Worm (Caenorhabditis elegans) whole organism, L3 larva: Measurements from ENCODE around the gene C25G4.7.

Experiments
- R02D3.7 ChIP-seq: fragments of 150-350 bp; optimal IDR thresholded peaks from 2 replicates; lab custom pipeline; 2014; ENCODE audit warnings: missing biosample characterization, missing genetic modification characterization
- ZK546.5 ChIP-seq: sonication (generic microtip); optimal IDR thresholded peaks from 2 replicates; lab custom pipeline; 2017; ENCODE audit warnings: missing biosample characterization, missing genetic modification characterization
- ama-1 ChIP-seq: fragments of 150-350 bp; optimal IDR thresholded peaks from 2 replicates; lab custom pipeline; 2018
- ceh-16 ChIP-seq: sonication (generic microtip); optimal IDR thresholded peaks from 2 replicates; lab custom pipeline; 2017; ENCODE audit warnings: missing biosample characterization, missing genetic modification characterization
- ceh-28 ChIP-seq: fragments of 150-350 bp; optimal IDR thresholded peaks from 2 replicates; lab custom pipeline; 2014; ENCODE audit warnings: missing biosample characterization, missing genetic modification reagents, missing genetic modification characterization
- ceh-9 ChIP-seq: sonication (generic microtip); optimal IDR thresholded peaks from 2 replicates; lab custom pipeline; 2018; ENCODE audit warnings: missing biosample characterization, missing genetic modification characterization
- daf-12 ChIP-seq: fragments of 150-350 bp; optimal IDR thresholded peaks from 2 replicates; lab custom pipeline; 2014; ENCODE audit warnings: missing biosample characterization, missing genetic modification reagents, missing genetic modification characterization
- egl-5 ChIP-seq: fragments of 150-350 bp; optimal IDR thresholded peaks from 2 replicates; lab custom pipeline; 2017; ENCODE audit warnings: missing biosample characterization, missing genetic modification reagents, missing genetic modification characterization, inconsistent platforms
- elt-1 ChIP-seq: fragments of 150-350 bp; optimal IDR thresholded peaks from 2 replicates; lab custom pipeline; 2014; ENCODE audit warnings: missing biosample characterization, missing genetic modification characterization
- elt-2 ChIP-seq: sonication (generic microtip); optimal IDR thresholded peaks from 2 replicates; lab custom pipeline; 2016; ENCODE audit warnings: missing genetic modification reagents, mild to moderate bottlenecking, missing genetic modification characterization, missing compliant biosample characterization
- elt-3 ChIP-seq, 3 experiments: fragments of 150-350 bp in 1 of 3; sonication (generic microtip) in 2 of 3; optimal IDR thresholded peaks; 2 replicates in 2 of 3; 4 replicates in 1 of 3; lab custom pipeline; 2014 to 2017; ENCODE audit warnings: missing biosample characterization in 3 of 3, missing genetic modification characterization in 3 of 3
- eor-1 ChIP-seq, 2 experiments: fragments of 150-350 bp; optimal IDR thresholded peaks; 2 replicates each; lab custom pipeline; 2014 to 2018; ENCODE audit warnings: missing biosample characterization in 2 of 2, missing genetic modification characterization in 2 of 2
- hmg-11 ChIP-seq: sonication (generic microtip); optimal IDR thresholded peaks from 2 replicates; lab custom pipeline; 2016; ENCODE audit warnings: missing genetic modification characterization, missing compliant biosample characterization
- jun-1 ChIP-seq: fragments of 150-350 bp; optimal IDR thresholded peaks from 2 replicates; lab custom pipeline; 2014; ENCODE audit warnings: missing biosample characterization, missing genetic modification reagents, missing genetic modification characterization
- lin-15B ChIP-seq: fragments of 150-350 bp; optimal IDR thresholded peaks from 2 replicates; lab custom pipeline; 2014; ENCODE audit warnings: missing biosample characterization, missing genetic modification characterization
- lin-39 ChIP-seq: fragments of 150-350 bp; optimal IDR thresholded peaks from 2 replicates; lab custom pipeline; 2018; ENCODE audit warnings: missing biosample characterization, missing genetic modification reagents, missing genetic modification characterization
- lsy-12 ChIP-seq: sonication (generic microtip); optimal IDR thresholded peaks from 2 replicates; lab custom pipeline; 2016; ENCODE audit warnings: mild to moderate bottlenecking, missing genetic modification characterization, missing compliant biosample characterization
- mdl-1 ChIP-seq: fragments of 150-350 bp; optimal IDR thresholded peaks from 2 replicates; lab custom pipeline; 2014; ENCODE audit warnings: missing biosample characterization, missing genetic modification characterization
- mml-1 ChIP-seq: fragments of 150-350 bp; sonication (generic microtip); optimal IDR thresholded peaks from 3 replicates; lab custom pipeline; 2014; ENCODE audit warnings: missing biosample characterization, missing genetic modification characterization
- nfya-1 ChIP-seq: sonication (generic microtip); optimal IDR thresholded peaks from 2 replicates; lab custom pipeline; 2017; ENCODE audit warnings: missing genetic modification characterization, mild to moderate bottlenecking, missing compliant biosample characterization, antibody characterized with exemption, moderate library complexity; ENCODE audit not compliant: insufficient read depth
- nhr-12 ChIP-seq: fragments of 150-350 bp; optimal IDR thresholded peaks from 2 replicates; lab custom pipeline; 2014; ENCODE audit warnings: missing biosample characterization, missing genetic modification characterization
- nhr-23 ChIP-seq: fragments of 150-350 bp; optimal IDR thresholded peaks from 2 replicates; lab custom pipeline; 2014; ENCODE audit warnings: missing biosample characterization, missing genetic modification reagents, missing genetic modification characterization
- nhr-25 ChIP-seq: sonication (generic microtip); optimal IDR thresholded peaks from 2 replicates; lab custom pipeline; 2017; ENCODE audit warnings: missing biosample characterization, missing genetic modification characterization
- nhr-43 ChIP-seq: sonication (generic microtip); optimal IDR thresholded peaks from 2 replicates; lab custom pipeline; 2016; ENCODE audit warnings: mild to moderate bottlenecking, missing genetic modification characterization, missing compliant biosample characterization; ENCODE audit not compliant: poor library complexity, severe bottlenecking
- nhr-76 ChIP-seq: fragments of 150-350 bp; sonication (generic microtip); optimal IDR thresholded peaks from 5 replicates; lab custom pipeline; 2014; ENCODE audit warnings: missing biosample characterization, missing genetic modification characterization
- nhr-77 ChIP-seq: fragments of 150-350 bp; optimal IDR thresholded peaks from 2 replicates; lab custom pipeline; 2014; ENCODE audit warnings: missing biosample characterization, missing genetic modification characterization
- pqm-1 ChIP-seq: fragments of 150-350 bp; optimal IDR thresholded peaks from 2 replicates; lab custom pipeline; 2017; ENCODE audit warnings: missing biosample characterization, missing genetic modification characterization, inconsistent platforms
- sea-2 ChIP-seq: fragments of 150-350 bp; sonication (generic microtip); optimal IDR thresholded peaks from 4 replicates; lab custom pipeline; 2014; ENCODE audit warnings: missing biosample characterization, missing genetic modification reagents, missing genetic modification characterization
- snpc-4 ChIP-seq: fragments of 150-350 bp; optimal IDR thresholded peaks from 2 replicates; lab custom pipeline; 2014; ENCODE audit warnings: missing biosample characterization, missing genetic modification characterization
- unc-39 ChIP-seq: sonication (generic microtip); optimal IDR thresholded peaks from 4 replicates; lab custom pipeline; 2017; ENCODE audit warnings: missing biosample characterization, missing genetic modification characterization
- unc-62 ChIP-seq: fragments of 150-350 bp; sonication (generic microtip); optimal IDR thresholded peaks from 4 replicates; lab custom pipeline; 2014; ENCODE audit warnings: missing biosample characterization, missing genetic modification reagents, missing genetic modification characterization
- ztf-11 ChIP-seq: fragments of 150-350 bp; optimal IDR thresholded peaks from 2 replicates; lab custom pipeline; 2014; ENCODE audit warnings: missing biosample characterization, missing genetic modification characterization
- ztf-4 ChIP-seq: fragments of 150-350 bp; optimal IDR thresholded peaks from 2 replicates; lab custom pipeline; 2014; ENCODE audit warnings: missing biosample characterization, missing genetic modification characterization

The C25G4.7 gene

ce11 chrIV:12441715-12442114 is 15.0 kb upstream of the C25G4.7 start, which contains the start of gene C25G4.17:
Gene C25G4.17, plus strand, starts transcription at chrIV:12442015.
- TF ChIP-seq pqm-1 (tag; lab: Kevin White, UChicago) = no peak
- TF ChIP-seq snpc-4 (tag; lab: Kevin White, UChicago) = no peak
- no peak for TF ChIP-seq jun-1 (tag; lab: Kevin White, UChicago)
- no peak for TF ChIP-seq nhr-25
- TF ChIP-seq unc-62 (GFP tag; lab: Kevin White, UChicago) = no peak
- TF ChIP-seq ceh-16 (tag; lab: Kevin White, UChicago) = no peak
- no peak for TF ChIP-seq eor-1 (tag; optimal IDR thresholded peaks at IDR 0.05; lab: Kevin White, UChicago)
- TF ChIP-seq elt-2 = no peak
- no peak for TF ChIP-seq nhr-77 (tag; lab: Kevin White, UChicago)
- no peak for TF ChIP-seq mml-1
- TF ChIP-seq ama-1 (lab: Kevin White, UChicago) = no peak
- no peak for TF ChIP-seq lsy-12 (tag; lab: Kevin White, UChicago)
- no peak for TF ChIP-seq ceh-28 (tag; lab: Kevin White, UChicago)
- no peak for TF ChIP-seq ztf-11 (tag; lab: Kevin White, UChicago)

- no peak for TF ChIP-seq hmg-11 (tag; lab: Kevin White, UChicago)
- no peak for TF ChIP-seq unc-62 (GFP tag; lab: Kevin White, UChicago)
- TF ChIP-seq elt-1 (tag; lab: Kevin White, UChicago) = no peak
- no peak for TF ChIP-seq elt-3 (tag; optimal IDR thresholded peaks at IDR 0.05; lab: Kevin White, UChicago)
- TF ChIP-seq nfya-1 = no peak
- no peak for TF ChIP-seq R02D3.7 (tag; lab: Kevin White, UChicago)
- TF ChIP-seq nhr-12 (tag; lab: Kevin White, UChicago) = no peak
- TF ChIP-seq lin-15B (tag; lab: Kevin White, UChicago) = no peak
- no peak for TF ChIP-seq elt-2
- no peak for TF ChIP-seq unc-39 (tag; lab: Kevin White, UChicago)
Measured at ce11 chrIV:12443936-12444335, 12.8 kb upstream of the C25G4.7 start, which contains the start of gene C25G4.2. Gene C25G4.2, minus strand, starts transcription at chrIV:12444035.

- no peak for TF ChIP-seq daf-12 (tag; lab: Kevin White, UChicago)
- no peak for TF ChIP-seq lsy-12 (tag; lab: Kevin White, UChicago)
- no peak for TF ChIP-seq ama-1 (lab: Kevin White, UChicago)
- TF ChIP-seq jun-1 (tag; lab: Kevin White, UChicago) = no peak
- no peak for TF ChIP-seq ZK546.5
- no peak for TF ChIP-seq sea-2
- no peak for TF ChIP-seq R02D3.7 (tag; lab: Kevin White, UChicago)
- TF ChIP-seq mdl-1 (tag; lab: Kevin White, UChicago) = no peak
- no peak for TF ChIP-seq ceh-9 (tag; lab: Kevin White, UChicago)
- TF ChIP-seq elt-1 (tag; lab: Kevin White, UChicago) = no peak
- TF ChIP-seq ztf-4 = no peak
- TF ChIP-seq nhr-43 (tag; lab: Kevin White, UChicago) = no peak
- TF ChIP-seq nfya-1 = no peak
- no peak for TF ChIP-seq elt-2
- no peak for TF ChIP-seq egl-5
- no peak for TF ChIP-seq nhr-23 (tag; lab: Kevin White, UChicago)
- no peak for TF ChIP-seq ceh-16 (tag; lab: Kevin White, UChicago)
- TF ChIP-seq, all 47 proteins: peak for 0
Measured at ce11 chrIV:12445463-12445934, 11.2 kb upstream of the C25G4.7 start, which contains the start of gene C25G4.3. Gene C25G4.3, minus strand, starts transcription at chrIV:12445884.

ce11 chrIV:12451225-12451831 is 5.4 kb upstream of the C25G4.7 start, which contains the start of gene dpy-26:
Gene dpy-26, minus strand, starts transcription at chrIV:12451335.
- TF ChIP-seq mdl-1 (tag; lab: Kevin White, UChicago) (no peak), unc-39 (tag; lab: Kevin White, UChicago) (no peak), pqm-1 (tag; lab: Kevin White, UChicago) (no peak), elt-2 (no peak), egl-5 (no peak), lin-15B (tag; lab: Kevin White, UChicago) (peak; percentile 51), nhr-76 (tag; lab: Kevin White, UChicago) (no peak), nhr-23 (tag; lab: Kevin White, UChicago) (peak; percentile 38), nhr-25 (peak; percentile 30), lin-39 (tag; lab: Kevin White, UChicago) (peak; percentile 27)
